Fruit fly (Drosophila melanogaster) whole organism, embryonic: ENCODE results near the gene CG12674.

ENCODE experiments used
- ATbp ChIP-seq: fragments of 200-800 bp; sonication (Bioruptor generic); optimal IDR thresholded peaks from 2 replicates; lab custom pipeline; 2017; ENCODE audit warnings: missing biosample characterization, mild to moderate bottlenecking, missing genetic modification characterization, missing genetic modification reagents
- Aef1 ChIP-seq: fragments of 200-800 bp; sonication (Bioruptor generic); IDR thresholded peaks from 3 replicates; pipeline ENCODE4 v1.3.6; 2022; ENCODE audit warnings: missing biosample characterization, missing genetic modification characterization
- BEAF-32 ChIP-seq: fragments of 200-800 bp; sonication (Bioruptor generic); optimal IDR thresholded peaks from 3 replicates; lab custom pipeline; 2017; ENCODE audit warnings: missing biosample characterization, missing genetic modification characterization, mild to moderate bottlenecking, moderate library complexity, missing genetic modification reagents
- CG11456 ChIP-seq: fragments of 200-800 bp; sonication (Bioruptor generic); IDR thresholded peaks from 3 replicates; pipeline ENCODE4 v1.3.6; 2022; ENCODE audit warnings: missing biosample characterization, missing genetic modification characterization
- CG12071 ChIP-seq: fragments of 200-800 bp; sonication (Bioruptor generic); optimal IDR thresholded peaks from 3 replicates; lab custom pipeline; 2018; ENCODE audit warnings: missing biosample characterization, mild to moderate bottlenecking, missing genetic modification characterization
- CG12659 ChIP-seq: fragments of 200-800 bp; sonication (Bioruptor generic); optimal IDR thresholded peaks from 3 replicates; lab custom pipeline; 2017; ENCODE audit warnings: mild to moderate bottlenecking, missing biosample characterization, missing genetic modification reagents, missing genetic modification characterization
- CG14050 ChIP-seq: fragments of 200-800 bp; sonication (Bioruptor generic); IDR thresholded peaks from 3 replicates; pipeline ENCODE4 v1.3.6; 2022; ENCODE audit warnings: missing biosample characterization, missing genetic modification characterization
- CG14667 ChIP-seq: fragments of 200-800 bp; sonication (Bioruptor generic); IDR thresholded peaks from 2 replicates; pipeline ENCODE4 v1.3.6; 2022; ENCODE audit warnings: missing biosample characterization, missing genetic modification characterization
- CG14965 ChIP-seq: fragments of 200-800 bp; sonication (Bioruptor generic); optimal IDR thresholded peaks from 2 replicates; lab custom pipeline; 2016; ENCODE audit warnings: missing biosample characterization, missing genetic modification characterization, borderline replicate concordance
- CG1529 ChIP-seq: fragments of 200-800 bp; sonication (Bioruptor generic); optimal IDR thresholded peaks from 3 replicates; lab custom pipeline; 2018; ENCODE audit warnings: missing biosample characterization, missing genetic modification characterization
- CG17359 ChIP-seq: fragments of 200-800 bp; sonication (Bioruptor generic); optimal IDR thresholded peaks from 3 replicates; lab custom pipeline; 2018; ENCODE audit warnings: missing biosample characterization, mild to moderate bottlenecking, missing genetic modification characterization, moderate library complexity
- CG17802 ChIP-seq: fragments of 200-800 bp; sonication (Bioruptor generic); optimal IDR thresholded peaks from 2 replicates; lab custom pipeline; 2018; ENCODE audit warnings: missing biosample characterization, mild to moderate bottlenecking, missing genetic modification characterization, moderate library complexity
- CG1792 ChIP-seq: fragments of 200-800 bp; sonication (Bioruptor generic); optimal IDR thresholded peaks from 2 replicates; lab custom pipeline; 2016; ENCODE audit warnings: missing biosample characterization, missing genetic modification characterization
- CG2199 ChIP-seq: fragments of 200-800 bp; sonication (Bioruptor generic); IDR thresholded peaks from 3 replicates; pipeline ENCODE4 v1.3.6; 2022; ENCODE audit warnings: missing biosample characterization, missing genetic modification characterization
- CG2875 ChIP-seq: fragments of 200-800 bp; sonication (Bioruptor generic); optimal IDR thresholded peaks from 2 replicates; lab custom pipeline; 2017; ENCODE audit warnings: missing biosample characterization, mild to moderate bottlenecking, missing genetic modification characterization, missing genetic modification reagents
- CG32767 ChIP-seq: fragments of 200-800 bp; sonication (Bioruptor generic); IDR thresholded peaks from 2 replicates; pipeline ENCODE4 v1.3.6; 2022; ENCODE audit warnings: missing biosample characterization, missing genetic modification characterization
- CG3995 ChIP-seq: fragments of 200-800 bp; sonication (Bioruptor generic); optimal IDR thresholded peaks from 3 replicates; lab custom pipeline; 2016; ENCODE audit warnings: missing biosample characterization, missing genetic modification characterization
- CG4424 ChIP-seq: fragments of 200-800 bp; sonication (Bioruptor generic); optimal IDR thresholded peaks from 3 replicates; lab custom pipeline; 2016; ENCODE audit warnings: missing biosample characterization, missing genetic modification characterization
- CG5180 ChIP-seq: fragments of 200-800 bp; sonication (Bioruptor generic); optimal IDR thresholded peaks from 3 replicates; lab custom pipeline; 2017; ENCODE audit warnings: missing biosample characterization, missing genetic modification characterization, mild to moderate bottlenecking, moderate library complexity, missing genetic modification reagents
- CG7839 ChIP-seq: fragments of 200-800 bp; sonication (Bioruptor generic); optimal IDR thresholded peaks from 3 replicates; lab custom pipeline; 2018; ENCODE audit warnings: missing biosample characterization, mild to moderate bottlenecking, missing genetic modification characterization, moderate library complexity
- Dfd ChIP-seq, 2 experiments: fragments of >200 bp; optimal IDR thresholded peaks; 2 replicates each; lab custom pipeline; 2017; ENCODE audit warnings: missing biosample characterization in 2 of 2, missing genetic modification characterization in 2 of 2
- HHEX ChIP-seq: fragments of 200-800 bp; sonication (Bioruptor generic); optimal IDR thresholded peaks from 3 replicates; lab custom pipeline; 2017; ENCODE audit warnings: missing biosample characterization, mild to moderate bottlenecking, missing genetic modification characterization, missing genetic modification reagents
- HLH4C ChIP-seq: fragments of 200-800 bp; sonication (Bioruptor generic); IDR thresholded peaks from 3 replicates; pipeline ENCODE4 v1.3.6; 2022; ENCODE audit warnings: missing biosample characterization, missing genetic modification characterization; ENCODE audit not compliant: partially characterized antibody
- Hsf ChIP-seq: fragments of 200-800 bp; sonication (Bioruptor generic); optimal IDR thresholded peaks from 3 replicates; lab custom pipeline; 2016; ENCODE audit warnings: missing biosample characterization, missing genetic modification characterization
- Lhr ChIP-seq: fragments of 200-800 bp; sonication (Bioruptor generic); optimal IDR thresholded peaks from 3 replicates; lab custom pipeline; 2017; ENCODE audit warnings: mild to moderate bottlenecking, missing biosample characterization, missing genetic modification reagents, missing genetic modification characterization
- MESR4 ChIP-seq: fragments of 200-800 bp; sonication (Bioruptor generic); optimal IDR thresholded peaks from 2 replicates; lab custom pipeline; 2018; ENCODE audit warnings: missing biosample characterization, mild to moderate bottlenecking, missing genetic modification characterization, moderate library complexity
- Med ChIP-seq: fragments of 200-800 bp; sonication (Bioruptor generic); peaks from one replicate; lab custom pipeline; 2016; ENCODE audit warnings: missing biosample characterization, missing genetic modification characterization, mild to moderate bottlenecking, inconsistent platforms, moderate library complexity
- NFAT ChIP-seq: fragments of 200-800 bp; sonication (Bioruptor generic); IDR thresholded peaks from 2 replicates; pipeline ENCODE4 v1.3.6; 2022; ENCODE audit warnings: missing biosample characterization, missing genetic modification characterization
- NfI ChIP-seq: fragments of 200-800 bp; sonication (Bioruptor generic); optimal IDR thresholded peaks from 3 replicates; lab custom pipeline; 2018; ENCODE audit warnings: missing biosample characterization, mild to moderate bottlenecking, missing genetic modification characterization, moderate library complexity
- Poxn ChIP-seq: fragments of 200-800 bp; sonication (Bioruptor generic); IDR thresholded peaks from 2 replicates; pipeline ENCODE4 v1.3.6; 2022; ENCODE audit warnings: missing biosample characterization, missing genetic modification characterization
- Sin3A ChIP-seq: fragments of >200 bp; optimal IDR thresholded peaks from 2 replicates; lab custom pipeline; 2018
- TFAM ChIP-seq: fragments of 200-800 bp; sonication (Bioruptor generic); optimal IDR thresholded peaks from 2 replicates; lab custom pipeline; 2017; ENCODE audit warnings: missing biosample characterization, missing genetic modification characterization, inconsistent platforms
- Xrp1 ChIP-seq: fragments of 200-800 bp; sonication (Bioruptor generic); IDR thresholded peaks from 2 replicates; pipeline ENCODE4 v1.3.6; 2022; ENCODE audit warnings: missing biosample characterization, missing genetic modification characterization
- ac ChIP-seq: fragments of 200-800 bp; sonication (Bioruptor generic); optimal IDR thresholded peaks from 3 replicates; lab custom pipeline; 2017; ENCODE audit warnings: missing biosample characterization, mild to moderate bottlenecking, missing genetic modification characterization
- bab2 ChIP-seq: fragments of 200-800 bp; sonication (Bioruptor generic); optimal IDR thresholded peaks from 2 replicates; lab custom pipeline; 2016; ENCODE audit warnings: missing biosample characterization, missing genetic modification characterization
- cas ChIP-seq: fragments of 200-800 bp; sonication (Bioruptor generic); IDR thresholded peaks from 2 replicates; pipeline ENCODE4 v1.3.6; 2022; ENCODE audit warnings: missing biosample characterization, missing genetic modification characterization
- ci ChIP-seq: fragments of 200-800 bp; sonication (Bioruptor generic); IDR thresholded peaks from 3 replicates; pipeline ENCODE4 v1.3.6; 2022; ENCODE audit warnings: missing biosample characterization, missing genetic modification characterization
- crol ChIP-seq: fragments of 200-800 bp; sonication (Bioruptor generic); IDR thresholded peaks from 2 replicates; pipeline ENCODE4 v1.3.6; 2022; ENCODE audit warnings: missing biosample characterization, missing genetic modification characterization
- cwo ChIP-seq: fragments of 200-800 bp; sonication (Bioruptor generic); optimal IDR thresholded peaks from 3 replicates; lab custom pipeline; 2017; ENCODE audit warnings: missing biosample characterization, missing genetic modification characterization, mild to moderate bottlenecking, moderate library complexity, missing genetic modification reagents
- emc ChIP-seq: fragments of 200-800 bp; sonication (Bioruptor generic); optimal IDR thresholded peaks from 2 replicates; lab custom pipeline; 2016; ENCODE audit warnings: missing biosample characterization, missing genetic modification characterization
- gcm ChIP-seq: fragments of 200-800 bp; sonication (Bioruptor generic); optimal IDR thresholded peaks from 2 replicates; lab custom pipeline; 2019; ENCODE audit warnings: missing biosample characterization, mild to moderate bottlenecking, missing genetic modification characterization, moderate library complexity
- grn ChIP-seq: fragments of 200-800 bp; sonication (Bioruptor generic); optimal IDR thresholded peaks from 3 replicates; lab custom pipeline; 2017; ENCODE audit warnings: missing biosample characterization, missing genetic modification characterization
- h ChIP-seq: fragments of >200 bp; optimal IDR thresholded peaks from 2 replicates; lab custom pipeline; 2017
- kay ChIP-seq: fragments of 200-800 bp; sonication (Bioruptor generic); optimal IDR thresholded peaks from 2 replicates; lab custom pipeline; 2016; ENCODE audit warnings: missing biosample characterization, missing genetic modification characterization
- otp ChIP-seq: fragments of 200-800 bp; sonication (Bioruptor generic); IDR thresholded peaks from 3 replicates; pipeline ENCODE4, ENCODE4 v1.3.6; 2022; ENCODE audit warnings: missing biosample characterization, missing genetic modification characterization
- phol ChIP-seq: fragments of 200-800 bp; sonication (Bioruptor generic); optimal IDR thresholded peaks from 3 replicates; lab custom pipeline; 2018; ENCODE audit warnings: missing biosample characterization, mild to moderate bottlenecking, missing genetic modification characterization, moderate library complexity
- row ChIP-seq: fragments of 200-800 bp; sonication (Bioruptor generic); IDR thresholded peaks from 3 replicates; pipeline ENCODE4 v1.3.6; 2022; ENCODE audit warnings: missing biosample characterization, missing genetic modification characterization
- sens ChIP-seq: fragments of 200-800 bp; sonication (Bioruptor generic); peaks from one replicate; lab custom pipeline; 2016; ENCODE audit warnings: missing biosample characterization, missing genetic modification characterization
- seq ChIP-seq: fragments of 200-800 bp; sonication (Bioruptor generic); IDR thresholded peaks from 2 replicates; pipeline ENCODE4 v1.3.6; 2022; ENCODE audit warnings: missing biosample characterization, missing genetic modification characterization
- yki ChIP-seq: fragments of >200 bp; optimal IDR thresholded peaks from 3 replicates; lab custom pipeline; 2018
- zf30C ChIP-seq: fragments of 200-800 bp; sonication (Bioruptor generic); optimal IDR thresholded peaks from 3 replicates; lab custom pipeline; 2018; ENCODE audit warnings: missing biosample characterization, mild to moderate bottlenecking, missing genetic modification characterization

CG12674 gene

DNA sequence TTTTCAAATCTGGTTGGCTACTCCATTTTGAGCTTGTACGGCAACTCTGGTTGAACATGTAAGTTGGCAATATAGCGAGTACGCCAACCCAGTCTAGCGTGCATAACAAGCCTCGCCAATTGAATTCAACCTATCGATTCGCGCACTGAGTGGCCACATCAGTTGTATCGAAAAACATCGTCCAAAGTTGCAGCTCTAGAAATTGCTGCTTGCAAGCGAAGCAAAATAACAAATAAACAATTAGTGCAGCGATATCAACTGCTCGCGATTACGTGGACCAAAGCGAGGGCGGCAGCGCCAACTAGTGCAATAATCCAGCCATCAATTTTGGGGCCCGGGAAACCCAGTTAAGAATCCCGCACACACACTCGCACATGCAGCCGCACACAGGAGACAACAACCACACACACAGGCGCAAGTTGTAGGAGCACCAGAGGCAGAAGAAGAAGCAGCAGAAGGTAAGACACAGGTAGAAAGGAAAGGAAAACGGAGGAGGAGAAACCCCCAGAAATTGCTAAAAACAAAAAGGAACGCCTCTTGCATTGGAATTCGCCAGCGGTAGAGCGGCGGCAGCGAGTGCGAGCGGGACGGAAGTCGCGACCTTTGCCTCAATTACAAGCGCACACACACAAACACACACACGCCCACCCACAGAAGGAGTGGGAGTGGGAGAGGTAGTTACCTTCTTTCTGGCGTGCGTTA lies 42.0 kb upstream of the CG12674 start (continued):
- TF ChIP-seq Lhr (peak; percentile 94), NfI (GFP tag; lab: Kevin White, UChicago) (no peak), h (no peak), Hsf (peak; percentile 8), TFAM (GFP tag; lab: Kevin White, UChicago) (no peak), cas (GFP tag; lab: Robert Waterston, UW) (no peak), CG14050 (GFP tag; lab: Robert Waterston, UW) (no peak), CG1529 (GFP tag; lab: Kevin White, UChicago) (no peak), Dfd (GFP tag; optimal IDR thresholded peaks at IDR 0.05; lab: Kevin White, UChicago) (no peak), CG12071 (no peak), CG14667 (GFP tag; lab: Robert Waterston, UW) (no peak), bab2 (GFP tag; lab: Kevin White, UChicago) (no peak), sens (no peak), Xrp1 (GFP tag; lab: Robert Waterston, UW) (no peak), ci (GFP tag; lab: Robert Waterston, UW) (peak; percentile 29; the same call in 1 of the 3 replicates), CG5180 (GFP tag; lab: Kevin White, UChicago) (no peak), CG14965 (GFP tag; lab: Kevin White, UChicago) (no peak), BEAF-32 (peak; percentile 99), Med (GFP tag; lab: Kevin White, UChicago) (peak; percentile 90), emc (GFP tag; lab: Kevin White, UChicago) (no peak), yki (no peak), ATbp (GFP tag; lab: Kevin White, UChicago) (no peak), Aef1 (GFP tag; lab: Robert Waterston, UW) (no peak), CG7839 (tag; lab: Kevin White, UChicago) (no peak), Sin3A (lab: Kevin White, UChicago) (peak; percentile 94), CG12659 (GFP tag; lab: Kevin White, UChicago) (peak; percentile 76), CG2875 (no peak), HLH4C (GFP tag; lab: Robert Waterston, UW) (peak; percentile 81), ac (GFP tag; lab: Kevin White, UChicago) (no peak), CG2199 (GFP tag; lab: Robert Waterston, UW) (no peak), HHEX (GFP tag; lab: Kevin White, UChicago) (no peak), gcm (no peak), CG32767 (no peak), CG4424 (GFP tag; lab: Kevin White, UChicago) (no peak), cwo (GFP tag; lab: Kevin White, UChicago) (no peak), phol (tag; lab: Kevin White, UChicago) (peak; percentile 62)

DNA sequence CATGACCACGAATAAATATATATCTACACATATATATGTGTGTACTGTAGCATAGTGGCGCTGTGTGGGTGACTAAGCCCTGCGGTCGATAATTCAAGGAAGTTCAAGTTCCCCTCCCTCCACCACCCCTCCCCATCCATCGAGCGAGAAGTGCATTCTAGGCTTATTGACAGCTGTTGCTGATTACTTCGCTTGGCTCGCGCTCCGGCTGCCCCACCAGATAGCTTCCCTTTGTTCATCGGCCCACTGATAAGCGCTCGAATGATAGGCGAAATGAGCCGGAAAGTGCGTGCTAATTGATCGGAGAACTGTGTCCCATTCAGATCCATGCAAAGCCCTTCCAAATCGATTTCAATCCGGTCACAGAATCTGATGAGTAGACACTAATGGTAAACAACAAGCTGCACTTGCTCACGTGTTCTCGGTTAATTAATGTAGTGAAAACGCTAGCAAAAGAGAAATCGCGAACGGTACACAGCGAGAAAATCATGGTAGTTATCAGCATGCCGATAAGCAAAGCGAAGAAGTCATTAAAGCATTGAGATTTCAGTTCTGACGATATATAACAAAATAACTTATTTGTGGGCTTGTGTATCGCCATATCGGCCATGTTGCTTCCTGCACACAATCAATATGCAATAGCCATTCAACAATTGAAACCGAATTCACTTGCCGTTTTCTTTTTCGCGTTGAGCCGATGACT lies 41.3 kb upstream of the CG12674 start:
- TF ChIP-seq grn (GFP tag; lab: Kevin White, UChicago) (peak; percentile 30), Poxn (no peak), MESR4 (no peak), CG11456 (no peak), seq (0 out of 2 replicates have a peak, but pooled peaks have one; percentile 42), CG17802 (tag; lab: Kevin White, UChicago) (no peak), kay (GFP tag; lab: Kevin White, UChicago) (peak; percentile 65), zf30C (GFP tag; lab: Kevin White, UChicago) (peak; percentile 44), otp (0 out of 3 replicates have a peak, but pooled peaks have one; percentile 22), row (0 out of 3 replicates have a peak, but pooled peaks have one; percentile 12), CG1792 (peak; percentile 41), CG17359 (tag; lab: Kevin White, UChicago) (peak; percentile 2), BEAF-32 (no peak), Med (GFP tag; lab: Kevin White, UChicago) (peak; percentile 67), CG3995 (GFP tag; lab: Kevin White, UChicago) (peak; percentile 12), crol (GFP tag; lab: Robert Waterston, UW) (peak; percentile 92), NFAT (GFP tag; lab: Robert Waterston, UW) (no peak)
